Worm (Caenorhabditis elegans) whole organism, young adult: ENCODE data around the gene sms-2.

ENCODE experiments used
- B0019.2 ChIP-seq: fragments of 200-800 bp; sonication (Bioruptor generic); conservative IDR thresholded peaks from 2 replicates; pipeline ENCODE4 v1.3.6; 2022; ENCODE audit warnings: missing genetic modification reagents, missing genetic modification characterization, missing compliant biosample characterization
- B0336.3 ChIP-seq: fragments of 200-800 bp; sonication (Bioruptor generic); IDR thresholded peaks from 2 replicates; pipeline ENCODE4 v1.3.6; 2022; ENCODE audit warnings: missing genetic modification characterization, missing compliant biosample characterization
- C17E4.6 ChIP-seq: fragments of 200-800 bp; sonication (Bioruptor generic); IDR thresholded peaks from 2 replicates; pipeline ENCODE4 v1.3.6; 2022; ENCODE audit warnings: missing genetic modification reagents, missing genetic modification characterization, missing compliant biosample characterization
- F10E7.11 ChIP-seq: sonication (generic microtip); optimal IDR thresholded peaks from 2 replicates; lab custom pipeline; 2017; ENCODE audit warnings: mild to moderate bottlenecking, missing genetic modification characterization, moderate library complexity, missing compliant biosample characterization
- F33H1.4 ChIP-seq: fragments of 200-800 bp; sonication (Bioruptor generic); IDR thresholded peaks from 2 replicates; pipeline ENCODE4 v1.3.6; 2022; ENCODE audit warnings: missing genetic modification reagents, missing genetic modification characterization, missing compliant biosample characterization
- F37B4.10 ChIP-seq: fragments of 200-800 bp; sonication (Bioruptor generic); IDR thresholded peaks from 2 replicates; pipeline ENCODE4 v1.3.6; 2022; ENCODE audit warnings: missing genetic modification characterization, missing compliant biosample characterization
- F49E8.2 ChIP-seq: sonication (generic microtip); optimal IDR thresholded peaks from 3 replicates; lab custom pipeline; 2017; ENCODE audit warnings: missing genetic modification characterization, mild to moderate bottlenecking, missing compliant biosample characterization, antibody characterized with exemption, moderate library complexity; ENCODE audit not compliant: insufficient read depth
- F55B11.4 ChIP-seq: sonication (generic microtip); optimal IDR thresholded peaks from 2 replicates; lab custom pipeline; 2016; ENCODE audit warnings: missing compliant biosample characterization, missing genetic modification characterization, borderline replicate concordance; ENCODE audit not compliant: insufficient read depth
- Y53F4B.3 ChIP-seq: fragments of 200-800 bp; sonication (Bioruptor generic); IDR thresholded peaks from 2 replicates; pipeline ENCODE4 v1.3.6; 2022; ENCODE audit warnings: missing genetic modification reagents, missing genetic modification characterization, missing compliant biosample characterization
- Y53G8AR.9 ChIP-seq: fragments of 200-800 bp; sonication (Bioruptor generic); conservative IDR thresholded peaks from 2 replicates; pipeline ENCODE4 v1.3.6; 2022; ENCODE audit warnings: missing genetic modification reagents, missing genetic modification characterization, missing compliant biosample characterization
- Y56A3A.18 ChIP-seq: fragments of 200-800 bp; sonication (Bioruptor generic); IDR thresholded peaks from 2 replicates; pipeline ENCODE4 v1.3.6; 2022; ENCODE audit warnings: missing genetic modification reagents, missing genetic modification characterization, missing compliant biosample characterization
- Y95B8A.8 ChIP-seq: fragments of 200-800 bp; sonication (Bioruptor generic); IDR thresholded peaks from 2 replicates; pipeline ENCODE4 v1.3.6; 2022; ENCODE audit warnings: missing genetic modification reagents, missing genetic modification characterization, missing compliant biosample characterization
- ZK185.1 ChIP-seq: sonication (generic microtip); optimal IDR thresholded peaks from 2 replicates; lab custom pipeline; 2016; ENCODE audit warnings: mild to moderate bottlenecking, missing genetic modification characterization, missing compliant biosample characterization; ENCODE audit not compliant: poor library complexity, severe bottlenecking
- atf-7 ChIP-seq: sonication (generic microtip); optimal IDR thresholded peaks from 2 replicates; lab custom pipeline; 2017; ENCODE audit warnings: mild to moderate bottlenecking, missing genetic modification characterization, missing compliant biosample characterization
- athp-1 ChIP-seq: sonication (generic microtip); optimal IDR thresholded peaks from 2 replicates; lab custom pipeline; 2017; ENCODE audit warnings: mild to moderate bottlenecking, missing genetic modification characterization, missing compliant biosample characterization
- cebp-1 ChIP-seq, 2 experiments: fragments of 200-800 bp in 1 of 2; sonication (Bioruptor generic) in 1 of 2; sonication (generic microtip) in 1 of 2; IDR thresholded peaks in 1 of 2; optimal IDR thresholded peaks in 1 of 2; 2 replicates each; pipeline versions ENCODE4 v1.3.6 to Lab custom; 2017 to 2022; ENCODE audit warnings: missing compliant biosample characterization in 2 of 2, missing genetic modification characterization in 2 of 2, mild to moderate bottlenecking in 1 of 2, missing genetic modification reagents in 1 of 2, moderate library complexity in 1 of 2
- cebp-2 ChIP-seq: fragments of 200-800 bp; sonication (Bioruptor generic); IDR thresholded peaks from 2 replicates; pipeline ENCODE4 v1.3.6; 2022; ENCODE audit warnings: missing genetic modification characterization, missing compliant biosample characterization
- ceh-58 ChIP-seq: fragments of 200-800 bp; sonication (Bioruptor generic); IDR thresholded peaks from 2 replicates; pipeline ENCODE4 v1.3.6; 2022; ENCODE audit warnings: missing genetic modification characterization, missing compliant biosample characterization
- ceh-79 ChIP-seq: sonication (generic microtip); optimal IDR thresholded peaks from 2 replicates; lab custom pipeline; 2017; ENCODE audit warnings: mild to moderate bottlenecking, missing genetic modification characterization, missing compliant biosample characterization
- ceh-91 ChIP-seq: fragments of 200-800 bp; sonication (Bioruptor generic); IDR thresholded peaks from 2 replicates; pipeline ENCODE4 v1.3.6; 2022; ENCODE audit warnings: missing genetic modification reagents, missing genetic modification characterization, missing compliant biosample characterization
- chd-7 ChIP-seq: sonication (generic microtip); optimal IDR thresholded peaks from 2 replicates; lab custom pipeline; 2016; ENCODE audit warnings: mild to moderate bottlenecking, missing genetic modification characterization, moderate library complexity, missing compliant biosample characterization
- dox-1 ChIP-seq: fragments of 200-800 bp; sonication (Bioruptor generic); IDR thresholded peaks from 2 replicates; pipeline ENCODE4 v1.3.6; 2022; ENCODE audit warnings: missing genetic modification reagents, missing genetic modification characterization, missing compliant biosample characterization
- dpff-1 ChIP-seq: sonication (generic microtip); optimal IDR thresholded peaks from 2 replicates; lab custom pipeline; 2017; ENCODE audit warnings: mild to moderate bottlenecking, missing genetic modification characterization, missing compliant biosample characterization
- dpl-1 ChIP-seq: fragments of 150-350 bp; optimal IDR thresholded peaks from 2 replicates; lab custom pipeline; 2014; ENCODE audit warnings: missing biosample characterization, missing genetic modification reagents, missing genetic modification characterization
- egl-18 ChIP-seq: fragments of 200-800 bp; sonication (Bioruptor generic); IDR thresholded peaks from 2 replicates; pipeline ENCODE4 v1.3.6; 2022; ENCODE audit warnings: missing genetic modification reagents, missing genetic modification characterization, missing compliant biosample characterization
- ekl-4 ChIP-seq: fragments of 200-800 bp; sonication (Bioruptor generic); IDR thresholded peaks from 2 replicates; pipeline ENCODE4 v1.3.6; 2022; ENCODE audit warnings: missing genetic modification reagents, missing genetic modification characterization, missing compliant biosample characterization
- ets-4 ChIP-seq: fragments of 200-800 bp; sonication (Bioruptor generic); optimal IDR thresholded peaks from 2 replicates; lab custom pipeline; 2018; ENCODE audit warnings: mild to moderate bottlenecking, missing genetic modification characterization, missing compliant biosample characterization
- him-1 ChIP-seq: sonication (generic microtip); optimal IDR thresholded peaks from 2 replicates; lab custom pipeline; 2016; ENCODE audit warnings: missing genotype, missing genetic modification reagents, missing genetic modification characterization, missing compliant biosample characterization
- hmg-20 ChIP-seq: fragments of 200-800 bp; sonication (Bioruptor generic); IDR thresholded peaks from 2 replicates; pipeline ENCODE4 v1.3.6; 2022; ENCODE audit warnings: missing genetic modification reagents, missing genetic modification characterization, missing compliant biosample characterization
- let-526 ChIP-seq: fragments of 200-800 bp; sonication (Bioruptor generic); IDR thresholded peaks from 2 replicates; pipeline ENCODE4 v1.3.6; 2022; ENCODE audit warnings: missing genetic modification reagents, missing genetic modification characterization, missing compliant biosample characterization
- let-607 ChIP-seq, 2 experiments: fragments of 200-800 bp in 1 of 2; sonication (Bioruptor generic) in 1 of 2; sonication (generic microtip) in 1 of 2; optimal IDR thresholded peaks; 2 replicates each; lab custom pipeline; 2016 to 2018; ENCODE audit warnings: mild to moderate bottlenecking in 2 of 2, missing compliant biosample characterization in 2 of 2, missing genetic modification characterization in 2 of 2, moderate library complexity in 2 of 2, missing genotype in 1 of 2
- lin-40 ChIP-seq: sonication (generic microtip); optimal IDR thresholded peaks from 2 replicates; lab custom pipeline; 2016; ENCODE audit warnings: missing genetic modification characterization, mild to moderate bottlenecking, missing compliant biosample characterization, missing genotype, missing genetic modification reagents
- madf-6 ChIP-seq: fragments of 200-800 bp; sonication (Bioruptor generic); IDR thresholded peaks from 2 replicates; pipeline ENCODE4 v1.3.6; 2022; ENCODE audit warnings: missing genetic modification reagents, missing genetic modification characterization, missing compliant biosample characterization
- madf-8 ChIP-seq: fragments of 200-800 bp; sonication (Bioruptor generic); conservative IDR thresholded peaks from 2 replicates; pipeline ENCODE4 v1.3.6; 2022; ENCODE audit warnings: missing genetic modification reagents, missing genetic modification characterization, missing compliant biosample characterization
- mel-28 ChIP-seq: sonication (generic microtip); optimal IDR thresholded peaks from 2 replicates; lab custom pipeline; 2016; ENCODE audit warnings: borderline replicate concordance, mild to moderate bottlenecking, missing genetic modification characterization, missing compliant biosample characterization
- nhr-80 ChIP-seq: sonication (generic microtip); optimal IDR thresholded peaks from 2 replicates; lab custom pipeline; 2016; ENCODE audit warnings: missing genetic modification characterization, missing compliant biosample characterization
- pbrm-1 ChIP-seq: fragments of 200-800 bp; sonication (Bioruptor generic); IDR thresholded peaks from 2 replicates; pipeline ENCODE4 v1.3.6; 2022; ENCODE audit warnings: missing genetic modification reagents, missing genetic modification characterization, missing compliant biosample characterization
- repo-1 ChIP-seq: sonication (generic microtip); optimal IDR thresholded peaks from 2 replicates; lab custom pipeline; 2017; ENCODE audit warnings: mild to moderate bottlenecking, missing genetic modification characterization, missing compliant biosample characterization
- sea-2 ChIP-seq: fragments of 200-800 bp; sonication (Bioruptor generic); IDR thresholded peaks from 2 replicates; pipeline ENCODE4 v1.3.6; 2022; ENCODE audit warnings: missing genetic modification characterization, missing compliant biosample characterization
- snpc-1.3 ChIP-seq: sonication (generic microtip); optimal IDR thresholded peaks from 2 replicates; lab custom pipeline; 2017; ENCODE audit warnings: missing genetic modification characterization, mild to moderate bottlenecking, missing compliant biosample characterization, antibody characterized with exemption, moderate library complexity, missing genotype, missing genetic modification reagents; ENCODE audit not compliant: insufficient read depth
- snpc-3.4 ChIP-seq: sonication (generic microtip); optimal IDR thresholded peaks from 2 replicates; lab custom pipeline; 2017; ENCODE audit warnings: missing genetic modification characterization, mild to moderate bottlenecking, missing compliant biosample characterization, antibody characterized with exemption, moderate library complexity, missing genotype, missing genetic modification reagents
- somi-1 ChIP-seq: fragments of 200-800 bp; sonication (Bioruptor generic); optimal IDR thresholded peaks from 2 replicates; lab custom pipeline; 2018; ENCODE audit warnings: mild to moderate bottlenecking, missing genetic modification characterization, missing compliant biosample characterization
- tlf-1 ChIP-seq: fragments of 200-800 bp; sonication (Bioruptor generic); optimal IDR thresholded peaks from 2 replicates; lab custom pipeline; 2018; ENCODE audit warnings: mild to moderate bottlenecking, missing genetic modification characterization, missing compliant biosample characterization
- unc-62 ChIP-seq: fragments of 150-350 bp; optimal IDR thresholded peaks from 2 replicates; lab custom pipeline; 2014; ENCODE audit warnings: missing biosample characterization, missing genetic modification reagents, missing genetic modification characterization
- zfh-2 ChIP-seq: fragments of 200-800 bp; sonication (Bioruptor generic); conservative IDR thresholded peaks from 2 replicates; pipeline ENCODE4 v1.3.6; 2022; ENCODE audit warnings: missing genetic modification reagents, missing genetic modification characterization, missing compliant biosample characterization
- zim-3 ChIP-seq: sonication (generic microtip); optimal IDR thresholded peaks from 2 replicates; lab custom pipeline; 2017; ENCODE audit warnings: mild to moderate bottlenecking, missing genetic modification characterization, moderate library complexity, missing compliant biosample characterization
- ztf-26 ChIP-seq: sonication (generic microtip); optimal IDR thresholded peaks from 2 replicates; lab custom pipeline; 2017; ENCODE audit warnings: missing genetic modification characterization, missing compliant biosample characterization

The sms-2 gene

ce11 chrX:977958-978686 lies 29.4 kb upstream of the sms-2 start, which contains the start of gene abhd-3.2:
Gene abhd-3.2, minus strand, starts transcription at chrX:978008.
- no peak for TF ChIP-seq sea-2 (GFP tag; lab: Robert Waterston, UW)
- TF ChIP-seq B0336.3 (GFP tag; lab: Robert Waterston, UW), result peak; percentile 44; the same call in 1 of the 2 replicates
- no peak for TF ChIP-seq repo-1 (tag; lab: Kevin White, UChicago)
- no peak for TF ChIP-seq ekl-4 (GFP tag; lab: Robert Waterston, UW)
- TF ChIP-seq somi-1, result no peak
- TF ChIP-seq zfh-2 (GFP tag; lab: Robert Waterston, UW), result no peak
- peak; percentile 66 for TF ChIP-seq unc-62
- no peak for TF ChIP-seq Y95B8A.8 (GFP tag; lab: Robert Waterston, UW)
- no peak for TF ChIP-seq madf-6 (GFP tag; lab: Robert Waterston, UW)
- TF ChIP-seq F37B4.10 (GFP tag; lab: Robert Waterston, UW), result no peak
- TF ChIP-seq Y56A3A.18, result no peak
- no peak for TF ChIP-seq chd-7
- TF ChIP-seq B0019.2, result no peak
- no peak for TF ChIP-seq egl-18
- TF ChIP-seq mel-28 (tag; lab: Kevin White, UChicago), result no peak
- TF ChIP-seq dox-1 (GFP tag; lab: Robert Waterston, UW), result peak; percentile 62
- TF ChIP-seq ztf-26 (tag; lab: Kevin White, UChicago), result peak; percentile 19
- TF ChIP-seq let-607 (tag; optimal IDR thresholded peaks at IDR 0.05; lab: Kevin White, UChicago), result peak; percentile 2 to 45
- peak; percentile 44 for TF ChIP-seq tlf-1 (GFP tag; lab: Kevin White, UChicago)
- no peak for TF ChIP-seq snpc-1.3 (tag; lab: Kevin White, UChicago)
- TF ChIP-seq snpc-3.4 (tag; lab: Kevin White, UChicago), result no peak
- TF ChIP-seq F10E7.11 (tag; lab: Kevin White, UChicago), result no peak
- no peak for TF ChIP-seq ceh-91 (GFP tag; lab: Robert Waterston, UW)
- TF ChIP-seq dpff-1 (tag; lab: Kevin White, UChicago), result no peak
- TF ChIP-seq him-1, result no peak
- no peak for TF ChIP-seq F49E8.2 (tag; lab: Kevin White, UChicago)
- TF ChIP-seq dpl-1 (GFP tag; lab: Kevin White, UChicago), result no peak
- TF ChIP-seq zim-3 (tag; lab: Kevin White, UChicago), result no peak
- no peak for TF ChIP-seq C17E4.6 (GFP tag; lab: Robert Waterston, UW)
- TF ChIP-seq ets-4 (GFP tag; lab: Kevin White, UChicago), result peak; percentile 82
- TF ChIP-seq nhr-80 (tag; lab: Kevin White, UChicago), result peak; percentile 98
- no peak for TF ChIP-seq Y53F4B.3
- TF ChIP-seq hmg-20, result no peak
- TF ChIP-seq lin-40 (tag; lab: Kevin White, UChicago), result peak; percentile 71
- TF ChIP-seq ZK185.1, result no peak
- TF ChIP-seq athp-1, result no peak
- TF ChIP-seq ceh-79 (tag; lab: Kevin White, UChicago), result no peak
- TF ChIP-seq atf-7, result peak; percentile 63
- TF ChIP-seq pbrm-1 (GFP tag; lab: Robert Waterston, UW), result no peak
- TF ChIP-seq ceh-58 (GFP tag; lab: Robert Waterston, UW), result no peak
- TF ChIP-seq let-526 (GFP tag; lab: Robert Waterston, UW), result no peak
- TF ChIP-seq madf-8 (GFP tag; lab: Robert Waterston, UW), result no peak
- no peak for TF ChIP-seq F33H1.4 (GFP tag; lab: Robert Waterston, UW)
- no peak for TF ChIP-seq cebp-1 (GFP tag; IDR thresholded peaks at IDR 0.05; lab: Robert Waterston, UW)
- TF ChIP-seq cebp-1 (tag; optimal IDR thresholded peaks at IDR 0.05; lab: Kevin White, UChicago), result no peak
- no peak for TF ChIP-seq F55B11.4 (tag; lab: Kevin White, UChicago)
- no peak for TF ChIP-seq cebp-2 (GFP tag; lab: Robert Waterston, UW)
- no peak for TF ChIP-seq Y53G8AR.9 (GFP tag; lab: Robert Waterston, UW)
